Worm (Caenorhabditis elegans): ENCODE measurements around the gene F14F7.7.

ce11 chrIII:13013912-13014311 is 16.8 kb upstream of the F14F7.7 start:
- no peak for TF ChIP-seq nhr-12 (tag; optimal IDR thresholded peaks at IDR 0.05)
- no peak for TF ChIP-seq ztf-11 (tag; optimal IDR thresholded peaks at IDR 0.05)
- no peak for TF ChIP-seq unc-39 (tag; optimal IDR thresholded peaks at IDR 0.05)

All from whole organism, mixed stage, embryonic.